Fruit fly (Drosophila melanogaster): ENCODE measurements around the gene Ir7a.

Ir7a gene

dm6 chrX:7734131-7734930 lies 30.5 kb upstream of the Ir7a start, which contains the start of the genes Pdp and Rab39 (continued):
- TF ChIP-seq CG1233 (GFP tag; optimal IDR thresholded peaks at IDR 0.05) (peak; percentile 74), CG4707 (GFP tag; optimal IDR thresholded peaks at IDR 0.05) (no peak), CG8944 (GFP tag; optimal IDR thresholded peaks at IDR 0.05) (peak; percentile 49), CG30431 (GFP tag; optimal IDR thresholded peaks at IDR 0.05) (peak; percentile 25), CG3065 (GFP tag; optimal IDR thresholded peaks at IDR 0.05) (peak; percentile 54), CG15601 (tag; optimal IDR thresholded peaks at IDR 0.05) (peak; percentile 68), Ssrp (tag; optimal IDR thresholded peaks at IDR 0.05) (peak; percentile 54), bsh (GFP tag; optimal IDR thresholded peaks at IDR 0.05) (peak in 1 of 2 experiments; percentile 65), CG3726 (GFP tag; IDR thresholded peaks at IDR 0.05) (peak; percentile 68; the same call in 1 of the 3 replicates), dm (GFP tag; optimal IDR thresholded peaks at IDR 0.05) (peak; percentile 42), Myb (GFP tag; optimal IDR thresholded peaks at IDR 0.05) (peak; percentile 43), chif (GFP tag; optimal IDR thresholded peaks at IDR 0.05) (peak; percentile 63 to 66), gcm2 (GFP tag; optimal IDR thresholded peaks at IDR 0.05) (peak; percentile 54), row (GFP tag; IDR thresholded peaks at IDR 0.05) (peak; percentile 96), CG15011 (GFP tag; optimal IDR thresholded peaks at IDR 0.05) (no peak), salm (tag; optimal IDR thresholded peaks at IDR 0.05) (peak; percentile 17), sug (tag; optimal IDR thresholded peaks at IDR 0.05) (peak; percentile 83), CG10431 (GFP tag; optimal IDR thresholded peaks at IDR 0.05) (peak; percentile 18), CG4360 (GFP tag; IDR thresholded peaks at IDR 0.05) (no peak), CG17186 (GFP tag; optimal IDR thresholded peaks at IDR 0.05) (peak; percentile 42), CG4730 (GFP tag; IDR thresholded peaks at IDR 0.05) (0 out of 2 replicates have a peak, but pooled peaks have one; percentile 18), Asciz (GFP tag; optimal IDR thresholded peaks at IDR 0.05) (no peak), Hmx (GFP tag; optimal IDR thresholded peaks at IDR 0.05) (peak; percentile 28), CG8388 (GFP tag; optimal IDR thresholded peaks at IDR 0.05) (peak; percentile 84), dpn (GFP tag; optimal IDR thresholded peaks at IDR 0.05) (peak; percentile 30 to 79), Mrtf (GFP tag; IDR thresholded peaks at IDR 0.05) (0 out of 3 replicates have a peak, but pooled peaks have one; percentile 60), Sin3A (optimal IDR thresholded peaks at IDR 0.05) (peak; percentile 82), chm (GFP tag; IDR thresholded peaks at IDR 0.05) (no peak), CG5245 (GFP tag; optimal IDR thresholded peaks at IDR 0.05) (peak; percentile 54), p53 (GFP tag; optimal IDR thresholded peaks at IDR 0.05) (no peak), NC2α (GFP tag; optimal IDR thresholded peaks at IDR 0.05) (peak; percentile 6), jing (GFP tag; optimal IDR thresholded peaks at IDR 0.05) (no peak), exex (tag; optimal IDR thresholded peaks at IDR 0.05) (no peak), NfI (GFP tag; optimal IDR thresholded peaks at IDR 0.05) (peak; percentile 78), tgo (GFP tag; IDR thresholded peaks at IDR 0.05) (peak; percentile 83), Hr39 (optimal IDR thresholded peaks at IDR 0.05) (no peak), Side (GFP tag; optimal IDR thresholded peaks at IDR 0.05) (no peak), HmgZ (tag; optimal IDR thresholded peaks at IDR 0.05) (peak; percentile 74), CG9437 (GFP tag; optimal IDR thresholded peaks at IDR 0.05) (peak; percentile 89), kay (GFP tag; optimal IDR thresholded peaks at IDR 0.05) (peak; percentile 47), grau (tag; optimal IDR thresholded peaks at IDR 0.05) (peak; percentile 83), CHES-1-like (GFP tag; optimal IDR thresholded peaks at IDR 0.05) (peak; percentile 42), prd (optimal IDR thresholded peaks at IDR 0.05) (no peak), prd (GFP tag; IDR thresholded peaks at IDR 0.05) (peak; percentile 88), CG18764 (GFP tag; optimal IDR thresholded peaks at IDR 0.05) (peak; percentile 67), al (GFP tag; IDR thresholded peaks at IDR 0.05) (peak; percentile 77), CG6765 (GFP tag; optimal IDR thresholded peaks at IDR 0.05) (no peak), sens-2 (GFP tag; IDR thresholded peaks at IDR 0.05) (no peak), CG12071 (GFP tag; optimal IDR thresholded peaks at IDR 0.05) (no peak), CG7963 (GFP tag; IDR thresholded peaks at IDR 0.05; ENCODE audit: partially characterized antibody) (peak; percentile 76), CTCF (GFP tag; optimal IDR thresholded peaks at IDR 0.05) (no peak)
